Worm (Caenorhabditis elegans): Measurements from ENCODE around the gene haf-2.

ce11 chrII:7393922-7394689, 37.9 kb upstream of the haf-2 start:
- TF ChIP-seq hnd-1 (tag; optimal IDR thresholded peaks at IDR 0.05), result no peak
- no peak for TF ChIP-seq scrt-1 (GFP tag; IDR thresholded peaks at IDR 0.05)
- no peak for TF ChIP-seq pes-1 (GFP tag; IDR thresholded peaks at IDR 0.05)
